Fruit fly (Drosophila melanogaster) S2 (cell line): ENCODE data around the gene dpr6.

Experiments used
- CG8478 ChIP-seq: fragments of >200 bp; optimal IDR thresholded peaks from 2 replicates; lab custom pipeline; 2018
- CTCF ChIP-seq, 2 experiments: fragments of >200 bp; optimal IDR thresholded peaks; 2 replicates each; lab custom pipeline; 2018

- TF ChIP-seq CG8478 (lab: Kevin White, UChicago) (no peak), CTCF (optimal IDR thresholded peaks at IDR 0.05; lab: Kevin White, UChicago) (no peak)
These were observed 211.5 kb downstream of the dpr6 start, which contains the start of gene dpr10 for dm6 chr3L:10185924-10186323.
